Fruit fly (Drosophila melanogaster): ENCODE results near the gene Toll-9.

The Toll-9 gene

dm6 chr3L:20402665-20403492 lies 36.4 kb upstream of the Toll-9 start (continued):
- TF ChIP-seq CG10209 (GFP tag; optimal IDR thresholded peaks at IDR 0.05) (peak; percentile 40), CG11695 (GFP tag; IDR thresholded peaks at IDR 0.05) (0 out of 3 replicates have a peak, but pooled peaks have one; percentile 27), C15 (GFP tag; IDR thresholded peaks at IDR 0.05) (no peak), CG2120 (GFP tag; optimal IDR thresholded peaks at IDR 0.05) (no peak), Trl (optimal IDR thresholded peaks at IDR 0.05) (no peak), Trl (GFP tag; optimal IDR thresholded peaks at IDR 0.05) (peak; percentile 7), CG31388 (GFP tag; optimal IDR thresholded peaks at IDR 0.05) (no peak), CG7987 (GFP tag; optimal IDR thresholded peaks at IDR 0.05) (no peak), sna (GFP tag; IDR thresholded peaks at IDR 0.05; ENCODE audit: partially characterized antibody) (no peak), stwl (tag; optimal IDR thresholded peaks at IDR 0.05) (peak; percentile 19), CG11093 (GFP tag; IDR thresholded peaks at IDR 0.05) (no peak), CG17568 (GFP tag; optimal IDR thresholded peaks at IDR 0.05) (no peak), HLH3B (GFP tag; IDR thresholded peaks at IDR 0.05) (no peak), CG7928 (GFP tag; optimal IDR thresholded peaks at IDR 0.05) (no peak), CG6689 (GFP tag; IDR thresholded peaks at IDR 0.05) (peak; percentile 31; the same call in 1 of the 2 replicates), pfk (GFP tag; optimal IDR thresholded peaks at IDR 0.05) (no peak), kay (GFP tag; optimal IDR thresholded peaks at IDR 0.05) (no peak), schlank (tag; optimal IDR thresholded peaks at IDR 0.05) (no peak), tio (GFP tag; optimal IDR thresholded peaks at IDR 0.05) (no peak), tna (GFP tag; IDR thresholded peaks at IDR 0.05; ENCODE audit: partially characterized antibody) (no peak), CG17359 (tag; optimal IDR thresholded peaks at IDR 0.05) (no peak), CG7556 (GFP tag; optimal IDR thresholded peaks at IDR 0.05) (no peak), CG9817 (tag; optimal IDR thresholded peaks at IDR 0.05) (no peak), danr (GFP tag; IDR thresholded peaks at IDR 0.05) (no peak), gsb-n (tag; optimal IDR thresholded peaks at IDR 0.05) (peak; percentile 47), CG30403 (GFP tag; optimal IDR thresholded peaks at IDR 0.05) (peak; percentile 8), Mes4 (GFP tag; optimal IDR thresholded peaks at IDR 0.05) (no peak), Xrp1 (GFP tag; IDR thresholded peaks at IDR 0.05) (peak; percentile 76), CG9727 (GFP tag; optimal IDR thresholded peaks at IDR 0.05) (peak; percentile 81), CG12155 (GFP tag; optimal IDR thresholded peaks at IDR 0.05) (no peak), CG43689 (GFP tag; IDR thresholded peaks at IDR 0.05) (no peak), Max (GFP tag; optimal IDR thresholded peaks at IDR 0.05) (no peak), CG14441 (GFP tag; IDR thresholded peaks at IDR 0.05) (no peak), CkIIα-i1 (GFP tag; IDR thresholded peaks at IDR 0.05) (no peak), sim (GFP tag; IDR thresholded peaks at IDR 0.05) (no peak), pum (GFP tag; optimal IDR thresholded peaks at IDR 0.05) (peak; percentile 8), jigr1 (GFP tag; IDR thresholded peaks at IDR 0.05) (no peak), nerfin-2 (GFP tag; IDR thresholded peaks at IDR 0.05; ENCODE audit: partially characterized antibody) (no peak), Mrtf (GFP tag; IDR thresholded peaks at IDR 0.05) (no peak), klu (GFP tag; IDR thresholded peaks at IDR 0.05) (no peak), Dbx (GFP tag; IDR thresholded peaks at IDR 0.05) (no peak), CG16815 (GFP tag; optimal IDR thresholded peaks at IDR 0.05) (peak; percentile 50), CG12942 (GFP tag; optimal IDR thresholded peaks at IDR 0.05) (no peak), Mad (GFP tag; optimal IDR thresholded peaks at IDR 0.05) (peak; percentile 23), Optix (GFP tag; IDR thresholded peaks at IDR 0.05) (no peak), B-H1 (GFP tag; IDR thresholded peaks at IDR 0.05) (no peak), CHES-1-like (GFP tag; optimal IDR thresholded peaks at IDR 0.05) (peak; percentile 12), ERR (GFP tag; optimal IDR thresholded peaks at IDR 0.05) (no peak), CG18476 (GFP tag; optimal IDR thresholded peaks at IDR 0.05) (no peak), lov (optimal IDR thresholded peaks at IDR 0.05) (no peak), lov (GFP tag; IDR thresholded peaks at IDR 0.05) (0 out of 3 replicates have a peak, but pooled peaks have one; percentile 34)

All from whole organism, embryonic.